Fruit fly (Drosophila melanogaster): ENCODE data around the gene CG11664.

DNA sequence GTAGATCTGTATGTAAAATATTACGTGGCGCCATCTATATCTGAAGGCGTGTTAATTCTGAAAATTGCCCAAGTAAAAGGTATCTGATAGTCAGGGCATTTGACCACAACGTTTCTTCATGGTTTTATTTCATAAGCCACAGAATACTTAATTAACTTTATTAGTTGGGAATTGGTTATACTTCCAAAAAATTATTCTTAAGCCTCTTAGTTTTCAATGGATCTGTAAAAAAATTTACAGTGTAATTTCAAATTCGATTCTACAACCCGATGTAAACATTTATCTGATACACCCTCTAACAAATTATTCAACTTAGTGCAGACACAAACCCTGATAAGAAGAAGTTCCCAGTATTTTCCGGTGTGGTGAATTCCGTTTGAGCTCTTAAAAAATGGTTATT is 32.0 kb upstream of the CG11664 start:
- TF ChIP-seq psq (optimal IDR thresholded peaks at IDR 0.05) = no peak
- TF ChIP-seq EcR (GFP tag; optimal IDR thresholded peaks at IDR 0.05) = no peak
- TF ChIP-seq usp (GFP tag; optimal IDR thresholded peaks at IDR 0.05) = no peak
- no peak for TF ChIP-seq pan (optimal IDR thresholded peaks at IDR 0.05)
- TF ChIP-seq Dll (optimal IDR thresholded peaks at IDR 0.05) = no peak
- TF ChIP-seq CG8478 (optimal IDR thresholded peaks at IDR 0.05) = no peak
